In the genomic region with DNA sequence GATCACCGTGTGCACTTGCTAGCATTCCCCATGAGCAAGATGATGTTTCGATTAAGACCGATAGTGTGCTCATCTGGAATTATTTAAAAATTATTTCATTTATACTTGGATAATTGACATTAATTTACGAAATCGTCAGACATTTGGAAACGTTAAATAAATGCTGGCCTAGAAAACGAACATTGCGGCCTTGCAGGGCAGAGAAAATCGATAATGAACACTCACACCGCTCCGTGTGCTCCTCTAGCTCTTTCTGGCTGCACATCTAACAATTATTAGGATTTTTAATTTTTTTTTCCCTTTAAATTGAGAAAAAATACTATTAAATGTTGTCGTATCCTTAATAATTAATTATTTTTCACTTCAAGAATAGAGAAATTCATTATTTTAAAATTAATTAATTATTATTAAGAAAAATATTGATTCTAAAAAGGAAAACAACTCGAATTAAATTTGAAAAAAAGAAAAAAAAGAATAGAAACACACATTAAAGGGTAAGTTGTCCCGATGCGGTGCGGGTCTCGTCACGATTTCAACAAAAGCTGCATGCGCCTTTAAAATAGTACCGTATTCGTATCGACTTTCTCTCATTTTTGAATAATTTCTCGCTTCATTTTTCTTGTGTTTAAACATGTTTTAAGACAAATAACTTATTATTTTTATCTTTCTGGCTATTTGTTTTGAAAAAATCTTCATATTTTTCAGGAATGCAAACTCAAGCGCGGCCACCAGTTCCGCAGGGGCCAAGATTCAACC, we compare ENCODE assay signal across 4 worm cellular contexts.
TF ChIP-seq lines count a peak whose summit lies in the region.

A gene (minus strand): TSS at position 73 of the 756 bp plus-strand sequence.
A gene (plus strand): TSS at position 706 of the 756 bp plus-strand sequence.

TF ChIP-seq in whole organism, L2 larva, 48 proteins besides CTCF, POLR2A, EP300 and RAD21:
- TF ChIP-seq unc-55 (GFP tag; optimal IDR thresholded peaks at IDR 0.05; lab: Kevin White, UChicago) (peak; percentile 34), unc-39 (tag; optimal IDR thresholded peaks at IDR 0.05; lab: Kevin White, UChicago) (no peak), C34F6.9 (tag; optimal IDR thresholded peaks at IDR 0.05; lab: Kevin White, UChicago) (peak; percentile 40), lsy-2 (tag; optimal IDR thresholded peaks at IDR 0.05; lab: Kevin White, UChicago) (peak in 1 of 2 experiments; percentile 13), nhr-6 (tag; optimal IDR thresholded peaks at IDR 0.05; lab: Kevin White, UChicago) (no peak)

TF ChIP-seq in whole organism, L4 larva, 104 proteins besides CTCF, POLR2A, EP300 and RAD21:
- TF ChIP-seq aly-2 (tag; optimal IDR thresholded peaks at IDR 0.05; lab: Kevin White, UChicago): no peak
- TF ChIP-seq ztf-11 (tag; optimal IDR thresholded peaks at IDR 0.05; lab: Kevin White, UChicago): no peak
- peak; percentile 65 for TF ChIP-seq ceh-28 (tag; optimal IDR thresholded peaks at IDR 0.05; lab: Kevin White, UChicago)
- peak; percentile 65 for TF ChIP-seq mes-2 (tag; optimal IDR thresholded peaks at IDR 0.05; lab: Kevin White, UChicago; ENCODE audit: poor library complexity, severe bottlenecking)
- TF ChIP-seq nhr-111 (GFP tag; optimal IDR thresholded peaks at IDR 0.05; lab: Kevin White, UChicago): no peak
- peak in 1 of 2 experiments; percentile 25 for TF ChIP-seq lsy-2 (tag; optimal IDR thresholded peaks at IDR 0.05; lab: Kevin White, UChicago)
TF ChIP-seq in whole organism, L4 larva: peak in this region for 3.

TF ChIP-seq in whole organism, late embryonic, 69 proteins besides CTCF, POLR2A, EP300 and RAD21:
- TF ChIP-seq pha-4 (tag; optimal IDR thresholded peaks at IDR 0.05; lab: Kevin White, UChicago): no peak
- TF ChIP-seq rnt-1 (tag; optimal IDR thresholded peaks at IDR 0.05; lab: Kevin White, UChicago): no peak
- peak; percentile 28 for TF ChIP-seq ceh-31 (tag; optimal IDR thresholded peaks at IDR 0.05; lab: Kevin White, UChicago)
- no peak for TF ChIP-seq pha-2 (tag; optimal IDR thresholded peaks at IDR 0.05; lab: Kevin White, UChicago)
- TF ChIP-seq unc-42 (tag; optimal IDR thresholded peaks at IDR 0.05; lab: Kevin White, UChicago): peak; percentile 16
- peak; percentile 90 for TF ChIP-seq ceh-48 (tag; optimal IDR thresholded peaks at IDR 0.05; lab: Kevin White, UChicago)
TF ChIP-seq in whole organism, late embryonic: peak in this region for 3.

TF ChIP-seq in whole organism, mixed stage, embryonic, 35 proteins besides CTCF, POLR2A, EP300 and RAD21:
- TF ChIP-seq ces-1 (GFP tag; optimal IDR thresholded peaks at IDR 0.05; lab: Kevin White, UChicago): peak; percentile 47
- no peak for TF ChIP-seq elt-1 (tag; optimal IDR thresholded peaks at IDR 0.05; lab: Kevin White, UChicago; ENCODE audit: borderline replicate concordance, insufficient read depth)
